Fruit fly (Drosophila melanogaster) whole organism, prepupa: ENCODE measurements around the gene Naam.
A peak's percentile ranks its signal among the peaks of the same experiment; 100 is the strongest.

Experiments used
- Blimp-1 ChIP-seq: fragments of 200-800 bp; sonication (Bioruptor generic); optimal IDR thresholded peaks from 3 replicates; lab custom pipeline; 2017; ENCODE audit warnings: missing biosample characterization, missing genetic modification characterization, mild to moderate bottlenecking, moderate library complexity, missing genetic modification reagents
- CG11762 ChIP-seq: fragments of 200-800 bp; sonication (Bioruptor generic); optimal IDR thresholded peaks from 3 replicates; lab custom pipeline; 2016; ENCODE audit warnings: missing biosample characterization, missing genetic modification characterization; ENCODE audit not compliant: insufficient read depth
- CG15336 ChIP-seq: fragments of 200-800 bp; sonication (Bioruptor generic); IDR thresholded peaks from 2 replicates; pipeline ENCODE4 v1.3.6; 2022; ENCODE audit warnings: missing biosample characterization, missing genetic modification characterization
- CG16779 ChIP-seq: fragments of 200-800 bp; sonication (Bioruptor generic); optimal IDR thresholded peaks from 3 replicates; lab custom pipeline; 2017; ENCODE audit warnings: missing biosample characterization, mild to moderate bottlenecking, missing genetic modification characterization
- CG3919 ChIP-seq: fragments of 200-800 bp; sonication (Bioruptor generic); optimal IDR thresholded peaks from 3 replicates; lab custom pipeline; 2016; ENCODE audit warnings: missing biosample characterization, missing genetic modification characterization
- CG8632 ChIP-seq: fragments of 200-800 bp; sonication (Bioruptor generic); optimal IDR thresholded peaks from 3 replicates; lab custom pipeline; 2016; ENCODE audit warnings: missing biosample characterization, missing genetic modification characterization
- Hr39 ChIP-seq: fragments of 200-800 bp; sonication (Bioruptor generic); optimal IDR thresholded peaks from 2 replicates; lab custom pipeline; 2016; ENCODE audit warnings: missing biosample characterization, missing genetic modification characterization
- OdsH ChIP-seq: fragments of 200-800 bp; sonication (Bioruptor generic); optimal IDR thresholded peaks from 3 replicates; lab custom pipeline; 2016; ENCODE audit warnings: missing biosample characterization, missing genetic modification characterization
- fd85E ChIP-seq: fragments of 200-800 bp; sonication (Bioruptor generic); optimal IDR thresholded peaks from 3 replicates; lab custom pipeline; 2016; ENCODE audit warnings: missing biosample characterization, missing genetic modification characterization
- lz ChIP-seq: fragments of 200-800 bp; sonication (Bioruptor generic); optimal IDR thresholded peaks from 3 replicates; lab custom pipeline; 2016; ENCODE audit warnings: missing biosample characterization, missing genetic modification characterization

- peak; percentile 86 for TF ChIP-seq Blimp-1 (GFP tag; lab: Kevin White, UChicago)
- TF ChIP-seq fd85E, result no peak
- TF ChIP-seq OdsH, result no peak
- no peak for TF ChIP-seq CG11762 (GFP tag; lab: Kevin White, UChicago)
- TF ChIP-seq CG16779 (tag; lab: Kevin White, UChicago), result no peak
- no peak for TF ChIP-seq lz (GFP tag; lab: Kevin White, UChicago)
- TF ChIP-seq CG15336, result no peak
- no peak for TF ChIP-seq CG3919 (GFP tag; lab: Kevin White, UChicago)
- no peak for TF ChIP-seq CG8632 (GFP tag; lab: Kevin White, UChicago)
- TF ChIP-seq Hr39 (GFP tag; lab: Kevin White, UChicago), result no peak
These were observed 6.5 kb upstream of the Naam start, which contains the start of gene CG7432 for dm6 chr3R:19664713-19665112.
